Worm (Caenorhabditis elegans): ENCODE data around the gene skr-14.

DNA sequence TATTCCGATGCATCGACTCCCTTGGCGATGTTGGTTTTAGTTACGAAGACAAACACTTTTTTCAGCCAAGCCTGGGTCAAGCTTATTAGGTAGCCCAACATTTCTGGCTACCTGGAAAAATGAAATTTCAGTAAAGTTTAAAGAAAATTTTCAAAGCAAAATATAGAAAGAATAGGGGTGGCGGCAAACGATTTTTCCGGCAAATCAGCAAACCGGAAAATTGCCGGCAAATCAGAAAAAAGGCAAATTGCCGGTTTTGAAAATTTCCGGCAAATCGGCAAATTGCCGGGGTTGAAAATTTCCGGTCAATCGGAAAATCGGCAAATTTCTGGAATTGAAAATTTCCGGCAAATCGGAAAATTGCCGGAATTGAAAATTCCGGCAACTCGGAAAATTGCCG, 43.8 kb downstream of the skr-14 start, which contains the start of gene F32D1.8:
- TF ChIP-seq sma-3 (GFP tag; optimal IDR thresholded peaks at IDR 0.05): no peak
- TF ChIP-seq lin-39 (tag; optimal IDR thresholded peaks at IDR 0.05): no peak
- TF ChIP-seq unc-62 (GFP tag; optimal IDR thresholded peaks at IDR 0.05): no peak
- TF ChIP-seq zag-1 (tag; optimal IDR thresholded peaks at IDR 0.05): no peak
- TF ChIP-seq nhr-11 (tag; optimal IDR thresholded peaks at IDR 0.05): no peak
- no peak for TF ChIP-seq nhr-237 (tag; optimal IDR thresholded peaks at IDR 0.05)
- TF ChIP-seq mbf-1 (tag; optimal IDR thresholded peaks at IDR 0.05): no peak
- TF ChIP-seq ztf-1 (GFP tag; conservative IDR thresholded peaks at IDR 0.05): no peak
- TF ChIP-seq snpc-4 (tag; optimal IDR thresholded peaks at IDR 0.05): no peak

Data from whole organism, L2 larva.